Worm (Caenorhabditis elegans): ENCODE results near the gene cpg-19.

cpg-19 gene

DNA sequence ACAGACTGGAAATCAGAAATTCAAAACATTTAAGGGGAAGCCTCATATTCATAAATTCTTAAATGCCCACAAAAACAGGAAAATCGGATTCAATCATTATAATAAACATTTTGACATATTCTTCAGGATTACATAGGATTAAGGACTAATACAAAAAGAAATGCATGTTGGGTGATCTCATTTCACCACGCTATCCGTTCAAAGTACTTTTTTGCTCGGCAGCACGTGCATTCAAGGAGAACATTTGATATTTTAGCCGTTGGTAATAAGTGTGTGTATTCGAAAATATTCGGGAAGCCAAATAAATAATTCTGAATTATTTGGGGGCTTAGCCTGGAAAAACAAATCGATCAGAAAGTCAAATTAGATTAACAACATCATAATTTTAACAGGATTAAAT, 29.0 kb downstream of the cpg-19 start:
- TF ChIP-seq pha-4 (tag; optimal IDR thresholded peaks at IDR 0.05), result no peak
- no peak for TF ChIP-seq egl-18 (GFP tag; IDR thresholded peaks at IDR 0.05)
- no peak for TF ChIP-seq zfh-2 (GFP tag; conservative IDR thresholded peaks at IDR 0.05)
- no peak for TF ChIP-seq lin-40 (tag; optimal IDR thresholded peaks at IDR 0.05)
- no peak for TF ChIP-seq nhr-80 (tag; optimal IDR thresholded peaks at IDR 0.05)
- TF ChIP-seq T07F8.4 (tag; optimal IDR thresholded peaks at IDR 0.05), result no peak
- TF ChIP-seq ztf-28 (GFP tag; IDR thresholded peaks at IDR 0.05), result no peak
- no peak for TF ChIP-seq nfyb-1 (GFP tag; IDR thresholded peaks at IDR 0.05)
- no peak for TF ChIP-seq madf-6 (GFP tag; IDR thresholded peaks at IDR 0.05)
- TF ChIP-seq rcor-1 (GFP tag; IDR thresholded peaks at IDR 0.05), result no peak
- TF ChIP-seq F10E7.11 (tag; optimal IDR thresholded peaks at IDR 0.05), result no peak
- TF ChIP-seq hmg-1.2 (GFP tag; IDR thresholded peaks at IDR 0.05), result no peak
- TF ChIP-seq ets-4 (GFP tag; optimal IDR thresholded peaks at IDR 0.05), result no peak
- TF ChIP-seq C06A6.2 (GFP tag; conservative IDR thresholded peaks at IDR 0.05), result no peak
- no peak for TF ChIP-seq lsy-27 (tag; optimal IDR thresholded peaks at IDR 0.05; ENCODE audit: borderline replicate concordance, insufficient read depth)
- TF ChIP-seq chd-7 (tag; optimal IDR thresholded peaks at IDR 0.05), result no peak
- TF ChIP-seq lir-1 (GFP tag; conservative IDR thresholded peaks at IDR 0.05), result no peak
- no peak for TF ChIP-seq zim-3 (tag; optimal IDR thresholded peaks at IDR 0.05)
- no peak for TF ChIP-seq lin-54 (GFP tag; optimal IDR thresholded peaks at IDR 0.05)

DNA sequence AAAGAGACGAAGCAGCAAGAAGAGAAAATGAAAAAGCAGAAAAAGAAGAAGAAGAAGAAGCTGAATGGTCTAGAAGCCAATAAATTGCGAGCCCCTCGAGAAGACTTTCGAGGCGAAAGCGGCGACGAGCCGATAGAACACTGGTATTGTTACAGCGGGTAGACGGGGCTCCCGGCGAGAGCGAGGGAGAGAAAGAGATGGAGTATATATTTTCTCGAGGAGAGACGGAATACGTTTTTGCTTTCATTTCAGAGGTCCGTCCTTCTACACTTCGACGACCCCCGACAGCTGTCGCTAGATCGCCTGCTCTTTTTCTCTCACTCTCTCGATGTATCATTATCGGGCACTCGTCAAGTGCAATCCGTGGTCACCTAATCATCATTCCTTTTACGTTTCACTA, 33.7 kb downstream of the cpg-19 start:
- TF ChIP-seq sptf-2 (GFP tag; optimal IDR thresholded peaks at IDR 0.05) (no peak), zfh-2 (GFP tag; conservative IDR thresholded peaks at IDR 0.05) (peak; percentile 72), nhr-120 (GFP tag; IDR thresholded peaks at IDR 0.05) (0 out of 2 replicates have a peak, but pooled peaks have one; percentile 6), repo-1 (tag; optimal IDR thresholded peaks at IDR 0.05) (no peak)

DNA sequence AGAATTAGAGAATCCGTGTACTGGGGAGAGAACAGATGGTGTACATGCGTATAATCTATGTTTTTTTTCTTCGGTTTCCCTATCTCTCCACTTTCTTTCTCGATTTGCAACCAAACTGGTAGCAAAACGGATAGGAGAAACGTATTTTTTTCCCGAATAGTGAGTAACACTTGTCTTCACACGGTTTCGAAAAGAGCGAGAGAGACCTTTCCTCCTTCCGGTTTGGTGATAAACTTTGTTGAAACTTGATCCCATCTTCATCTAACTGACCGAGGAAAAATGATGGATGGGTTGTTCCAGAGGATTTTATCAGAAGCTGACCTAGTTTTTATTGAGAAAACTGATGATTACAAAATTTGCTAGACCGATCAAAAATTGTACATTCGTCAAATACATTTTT, 36.7 kb downstream of the cpg-19 start:
- TF ChIP-seq nhr-120 (GFP tag; IDR thresholded peaks at IDR 0.05), result no peak
- TF ChIP-seq attf-6 (GFP tag; IDR thresholded peaks at IDR 0.05), result no peak
- no peak for TF ChIP-seq athp-1 (tag; optimal IDR thresholded peaks at IDR 0.05)
- no peak for TF ChIP-seq hlh-26 (GFP tag; conservative IDR thresholded peaks at IDR 0.05)
- TF ChIP-seq ets-4 (GFP tag; optimal IDR thresholded peaks at IDR 0.05), result no peak
- no peak for TF ChIP-seq rpc-1 (optimal IDR thresholded peaks at IDR 0.05)
- TF ChIP-seq rpc-1 (tag; optimal IDR thresholded peaks at IDR 0.05), result no peak
- no peak for TF ChIP-seq B0035.1 (tag; optimal IDR thresholded peaks at IDR 0.05)
- no peak for TF ChIP-seq akir-1 (GFP tag; optimal IDR thresholded peaks at IDR 0.05)
- no peak for TF ChIP-seq zfh-2 (GFP tag; conservative IDR thresholded peaks at IDR 0.05)
- TF ChIP-seq rcor-1 (GFP tag; IDR thresholded peaks at IDR 0.05), result no peak
- no peak for TF ChIP-seq hsf-1 (GFP tag; IDR thresholded peaks at IDR 0.05)
- TF ChIP-seq F37B4.10 (GFP tag; IDR thresholded peaks at IDR 0.05), result no peak
- no peak for TF ChIP-seq nhr-80 (tag; optimal IDR thresholded peaks at IDR 0.05)
- TF ChIP-seq ztf-25 (GFP tag; IDR thresholded peaks at IDR 0.05), result no peak
- TF ChIP-seq lin-40 (tag; optimal IDR thresholded peaks at IDR 0.05), result no peak
- TF ChIP-seq dox-1 (GFP tag; IDR thresholded peaks at IDR 0.05), result no peak
- no peak for TF ChIP-seq nhr-90 (tag; optimal IDR thresholded peaks at IDR 0.05)
- no peak for TF ChIP-seq B0336.3 (GFP tag; IDR thresholded peaks at IDR 0.05)
- TF ChIP-seq nhr-179 (tag; optimal IDR thresholded peaks at IDR 0.05), result no peak

DNA sequence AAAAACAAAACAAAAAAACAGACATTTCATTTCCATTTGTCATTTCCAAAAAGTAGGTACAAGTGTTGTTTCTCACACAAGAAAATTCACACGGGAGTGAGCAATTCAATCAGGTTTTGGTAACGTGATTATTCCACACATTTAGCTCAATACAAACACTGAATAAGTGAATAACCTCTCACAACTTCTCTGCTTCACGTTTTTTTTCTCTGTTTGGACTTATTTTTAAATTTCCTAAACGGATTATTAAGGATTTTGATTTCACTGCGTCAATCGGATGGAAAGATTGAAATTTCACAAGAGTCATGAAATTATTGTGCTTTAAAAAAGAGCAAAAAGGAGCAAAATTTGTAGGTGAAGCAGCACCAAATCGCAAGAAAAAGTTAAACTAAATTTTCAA, 38.7 kb downstream of the cpg-19 start:
- TF ChIP-seq him-1 (tag; optimal IDR thresholded peaks at IDR 0.05), result no peak
- TF ChIP-seq die-1 (tag; optimal IDR thresholded peaks at IDR 0.05), result no peak
- TF ChIP-seq nhr-80 (tag; optimal IDR thresholded peaks at IDR 0.05), result no peak
- TF ChIP-seq chd-7 (tag; optimal IDR thresholded peaks at IDR 0.05), result no peak
- TF ChIP-seq B0019.2 (GFP tag; conservative IDR thresholded peaks at IDR 0.05), result no peak
- no peak for TF ChIP-seq ama-1 (optimal IDR thresholded peaks at IDR 0.05)
- TF ChIP-seq ama-1 (GFP tag; optimal IDR thresholded peaks at IDR 0.05), result no peak
- TF ChIP-seq zim-3 (tag; optimal IDR thresholded peaks at IDR 0.05), result no peak
- TF ChIP-seq let-607 (tag; optimal IDR thresholded peaks at IDR 0.05), result no peak
- TF ChIP-seq C06A6.2 (GFP tag; conservative IDR thresholded peaks at IDR 0.05), result no peak
- no peak for TF ChIP-seq madf-6 (GFP tag; IDR thresholded peaks at IDR 0.05)
- TF ChIP-seq lir-1 (GFP tag; conservative IDR thresholded peaks at IDR 0.05), result no peak
- TF ChIP-seq lsl-1 (GFP tag; optimal IDR thresholded peaks at IDR 0.05), result no peak
- TF ChIP-seq unc-62 (GFP tag; optimal IDR thresholded peaks at IDR 0.05), result no peak
- no peak for TF ChIP-seq K11D2.4 (GFP tag; IDR thresholded peaks at IDR 0.05)
- no peak for TF ChIP-seq sdz-38 (tag; optimal IDR thresholded peaks at IDR 0.05)
- TF ChIP-seq ztf-22 (GFP tag; optimal IDR thresholded peaks at IDR 0.05), result no peak
